Fruit fly (Drosophila melanogaster) whole organism, embryonic: ENCODE measurements around the gene vari.

Experiments
- Asciz ChIP-seq: fragments of 200-800 bp; sonication (Bioruptor generic); optimal IDR thresholded peaks from 2 replicates; lab custom pipeline; 2017; ENCODE audit warnings: missing biosample characterization, mild to moderate bottlenecking, missing genetic modification characterization, missing genetic modification reagents
- BtbVII ChIP-seq: fragments of 200-800 bp; sonication (Bioruptor generic); optimal IDR thresholded peaks from 3 replicates; lab custom pipeline; 2017; ENCODE audit warnings: missing biosample characterization, mild to moderate bottlenecking, missing genetic modification characterization
- CG12219 ChIP-seq: fragments of 200-800 bp; sonication (Bioruptor generic); optimal IDR thresholded peaks from 3 replicates; lab custom pipeline; 2018; ENCODE audit warnings: missing biosample characterization, mild to moderate bottlenecking, missing genetic modification characterization
- CG14050 ChIP-seq: fragments of 200-800 bp; sonication (Bioruptor generic); IDR thresholded peaks from 3 replicates; pipeline ENCODE4 v1.3.6; 2022; ENCODE audit warnings: missing biosample characterization, missing genetic modification characterization
- CG14441 ChIP-seq: fragments of 200-800 bp; sonication (Bioruptor generic); IDR thresholded peaks from 2 replicates; pipeline ENCODE4 v1.3.6; 2022; ENCODE audit warnings: missing biosample characterization, missing genetic modification characterization
- CG15269 ChIP-seq: fragments of 200-800 bp; sonication (Bioruptor generic); optimal IDR thresholded peaks from 2 replicates; lab custom pipeline; 2018; ENCODE audit warnings: missing biosample characterization, mild to moderate bottlenecking, missing genetic modification characterization, moderate library complexity
- CG15514 ChIP-seq: fragments of 200-800 bp; sonication (Bioruptor generic); optimal IDR thresholded peaks from 3 replicates; lab custom pipeline; 2017; ENCODE audit warnings: missing biosample characterization, missing genetic modification characterization, mild to moderate bottlenecking, moderate library complexity, missing genetic modification reagents
- CG1647 ChIP-seq: fragments of 200-800 bp; sonication (Bioruptor generic); optimal IDR thresholded peaks from 3 replicates; lab custom pipeline; 2016; ENCODE audit warnings: missing biosample characterization, missing genetic modification characterization
- CG17802 ChIP-seq: fragments of 200-800 bp; sonication (Bioruptor generic); optimal IDR thresholded peaks from 2 replicates; lab custom pipeline; 2018; ENCODE audit warnings: missing biosample characterization, mild to moderate bottlenecking, missing genetic modification characterization, moderate library complexity
- CG2875 ChIP-seq: fragments of 200-800 bp; sonication (Bioruptor generic); optimal IDR thresholded peaks from 2 replicates; lab custom pipeline; 2017; ENCODE audit warnings: missing biosample characterization, mild to moderate bottlenecking, missing genetic modification characterization, missing genetic modification reagents
- CG3995 ChIP-seq: fragments of 200-800 bp; sonication (Bioruptor generic); optimal IDR thresholded peaks from 3 replicates; lab custom pipeline; 2016; ENCODE audit warnings: missing biosample characterization, missing genetic modification characterization
- CG4360 ChIP-seq: fragments of 200-800 bp; sonication (Bioruptor generic); IDR thresholded peaks from 2 replicates; pipeline ENCODE4 v1.3.6; 2022; ENCODE audit warnings: missing biosample characterization, missing genetic modification characterization
- CG6175 ChIP-seq: fragments of 200-800 bp; sonication (Bioruptor generic); IDR thresholded peaks from 3 replicates; pipeline ENCODE4 v1.3.6; 2022; ENCODE audit warnings: missing biosample characterization, missing genetic modification characterization
- CG6765 ChIP-seq: fragments of 200-800 bp; sonication (Bioruptor generic); optimal IDR thresholded peaks from 3 replicates; lab custom pipeline; 2017; ENCODE audit warnings: missing biosample characterization, mild to moderate bottlenecking, missing genetic modification characterization
- CG7839 ChIP-seq: fragments of 200-800 bp; sonication (Bioruptor generic); optimal IDR thresholded peaks from 3 replicates; lab custom pipeline; 2018; ENCODE audit warnings: missing biosample characterization, mild to moderate bottlenecking, missing genetic modification characterization, moderate library complexity
- CG7928 ChIP-seq: fragments of 200-800 bp; sonication (Bioruptor generic); optimal IDR thresholded peaks from 2 replicates; lab custom pipeline; 2017; ENCODE audit warnings: missing biosample characterization, mild to moderate bottlenecking, missing genetic modification characterization
- CG9609 ChIP-seq: fragments of 200-800 bp; sonication (Bioruptor generic); optimal IDR thresholded peaks from 3 replicates; lab custom pipeline; 2016; ENCODE audit warnings: missing biosample characterization, missing genetic modification characterization
- CG9876 ChIP-seq: fragments of 200-800 bp; sonication (Bioruptor generic); optimal IDR thresholded peaks from 2 replicates; lab custom pipeline; 2016; ENCODE audit warnings: missing biosample characterization, missing genetic modification characterization
- CrebB ChIP-seq: fragments of 200-800 bp; sonication (Bioruptor generic); optimal IDR thresholded peaks from 3 replicates; lab custom pipeline; 2018; ENCODE audit warnings: missing biosample characterization, mild to moderate bottlenecking, missing genetic modification characterization
- D ChIP-seq, 2 experiments: fragments of 200-800 bp in 1 of 2; fragments of >200 bp in 1 of 2; sonication (Bioruptor generic) in 1 of 2; optimal IDR thresholded peaks; 2 replicates in 1 of 2; 3 replicates in 1 of 2; lab custom pipeline; 2017; ENCODE audit warnings: mild to moderate bottlenecking in 1 of 2, missing biosample characterization in 1 of 2, missing genetic modification characterization in 1 of 2, missing genetic modification reagents in 1 of 2
- Dip2 ChIP-seq: fragments of 200-800 bp; sonication (Bioruptor generic); IDR thresholded peaks from 2 replicates; pipeline ENCODE4 v1.3.6; 2022; ENCODE audit warnings: missing biosample characterization, missing genetic modification characterization
- Fer3 ChIP-seq: fragments of 200-800 bp; sonication (Bioruptor generic); optimal IDR thresholded peaks from 2 replicates; lab custom pipeline; 2018; ENCODE audit warnings: missing biosample characterization, mild to moderate bottlenecking, missing genetic modification characterization, moderate library complexity
- Hr3 ChIP-seq: fragments of 200-800 bp; sonication (Bioruptor generic); optimal IDR thresholded peaks from 3 replicates; lab custom pipeline; 2016; ENCODE audit warnings: missing biosample characterization, missing genetic modification characterization
- Meics ChIP-seq: fragments of 200-800 bp; sonication (Bioruptor generic); optimal IDR thresholded peaks from 2 replicates; lab custom pipeline; 2017; ENCODE audit warnings: missing biosample characterization, mild to moderate bottlenecking, missing genetic modification characterization
- Myb ChIP-seq: fragments of 200-800 bp; sonication (Bioruptor generic); optimal IDR thresholded peaks from 2 replicates; lab custom pipeline; 2016; ENCODE audit warnings: missing biosample characterization, missing genetic modification characterization
- Nf-YA ChIP-seq: fragments of 200-800 bp; sonication (Bioruptor generic); IDR thresholded peaks from 2 replicates; pipeline ENCODE4 v1.3.6; 2022; ENCODE audit warnings: missing biosample characterization, missing genetic modification characterization
- Ravus ChIP-seq: fragments of 200-800 bp; sonication (Bioruptor generic); IDR thresholded peaks from 2 replicates; pipeline ENCODE4 v1.3.6; 2022; ENCODE audit warnings: missing biosample characterization, missing genetic modification characterization
- Sox102F ChIP-seq: fragments of 200-800 bp; sonication (Bioruptor generic); optimal IDR thresholded peaks from 2 replicates; lab custom pipeline; 2018; ENCODE audit warnings: missing biosample characterization, mild to moderate bottlenecking, missing genetic modification characterization, moderate library complexity
- Taf1 ChIP-seq: fragments of 200-800 bp; sonication (Bioruptor generic); IDR thresholded peaks from 2 replicates; pipeline ENCODE4 v1.3.6; 2022; ENCODE audit warnings: missing biosample characterization, missing genetic modification characterization
- YL-1 ChIP-seq: fragments of 200-800 bp; sonication (Bioruptor generic); optimal IDR thresholded peaks from 3 replicates; lab custom pipeline; 2017; ENCODE audit warnings: missing biosample characterization, mild to moderate bottlenecking, missing genetic modification characterization
- ab ChIP-seq: fragments of 200-800 bp; sonication (Bioruptor generic); optimal IDR thresholded peaks from 2 replicates; lab custom pipeline; 2016; ENCODE audit warnings: missing biosample characterization, missing genetic modification characterization
- ac ChIP-seq: fragments of 200-800 bp; sonication (Bioruptor generic); optimal IDR thresholded peaks from 3 replicates; lab custom pipeline; 2017; ENCODE audit warnings: missing biosample characterization, mild to moderate bottlenecking, missing genetic modification characterization
- ase ChIP-seq: fragments of 200-800 bp; sonication (Bioruptor generic); IDR thresholded peaks from 3 replicates; pipeline ENCODE4 v1.3.6; 2022; ENCODE audit warnings: missing biosample characterization, missing genetic modification characterization
- ato ChIP-seq: fragments of 200-800 bp; sonication (Bioruptor generic); IDR thresholded peaks from 2 replicates; pipeline ENCODE4 v1.3.6; 2022; ENCODE audit warnings: missing biosample characterization, missing genetic modification characterization; ENCODE audit not compliant: partially characterized antibody
- chinmo ChIP-seq: fragments of 200-800 bp; sonication (Bioruptor generic); IDR thresholded peaks from 4 replicates; pipeline ENCODE4 v1.3.6; 2022; ENCODE audit warnings: missing biosample characterization, missing genetic modification characterization; ENCODE audit not compliant: partially characterized antibody
- croc ChIP-seq: fragments of 200-800 bp; sonication (Bioruptor generic); conservative IDR thresholded peaks from 3 replicates; pipeline ENCODE4 v1.3.6; 2022; ENCODE audit warnings: missing biosample characterization, missing genetic modification characterization
- emc ChIP-seq: fragments of 200-800 bp; sonication (Bioruptor generic); optimal IDR thresholded peaks from 2 replicates; lab custom pipeline; 2016; ENCODE audit warnings: missing biosample characterization, missing genetic modification characterization
- gt ChIP-seq: fragments of 200-800 bp; sonication (Bioruptor generic); IDR thresholded peaks from 2 replicates; pipeline ENCODE4 v1.3.6; 2022; ENCODE audit warnings: missing biosample characterization, missing genetic modification characterization
- ken ChIP-seq: fragments of 200-800 bp; sonication (Bioruptor generic); IDR thresholded peaks from 3 replicates; pipeline ENCODE4 v1.3.6; 2022; ENCODE audit warnings: missing biosample characterization, missing genetic modification characterization
- lov ChIP-seq, 2 experiments: fragments of 200-800 bp in 1 of 2; fragments of >200 bp in 1 of 2; sonication (Bioruptor generic) in 1 of 2; IDR thresholded peaks in 1 of 2; optimal IDR thresholded peaks in 1 of 2; 2 replicates in 1 of 2; 3 replicates in 1 of 2; pipeline versions ENCODE4 v1.3.6 to Lab custom; 2017 to 2022; ENCODE audit warnings: missing biosample characterization in 1 of 2, missing genetic modification characterization in 1 of 2
- mld ChIP-seq: fragments of 200-800 bp; sonication (Bioruptor generic); IDR thresholded peaks from 3 replicates; pipeline ENCODE4 v1.3.6; 2022; ENCODE audit warnings: missing biosample characterization, missing genetic modification characterization; ENCODE audit not compliant: partially characterized antibody
- onecut ChIP-seq: fragments of 200-800 bp; sonication (Bioruptor generic); IDR thresholded peaks from 2 replicates; pipeline ENCODE4 v1.3.6; 2022; ENCODE audit warnings: missing biosample characterization, missing genetic modification characterization
- pan ChIP-seq, 4 experiments: fragments of >200 bp in 3 of 4; fragments of 200-800 bp in 1 of 4; sonication (Bioruptor generic) in 1 of 4; optimal IDR thresholded peaks in 3 of 4; IDR thresholded peaks in 1 of 4; 2 replicates each; pipeline versions ENCODE4 v1.3.6 to Lab custom; 2017 to 2022; ENCODE audit warnings: missing biosample characterization in 2 of 4, missing genetic modification characterization in 2 of 4, mixed read lengths in 1 of 4
- pros ChIP-seq: fragments of 200-800 bp; sonication (Bioruptor generic); optimal IDR thresholded peaks from 3 replicates; lab custom pipeline; 2019; ENCODE audit warnings: missing biosample characterization, mild to moderate bottlenecking, missing genetic modification characterization, moderate library complexity
- twi ChIP-seq: fragments of 200-800 bp; optimal IDR thresholded peaks from 2 replicates; lab custom pipeline; 2019; ENCODE audit warnings: missing biosample characterization, mild to moderate bottlenecking, missing genetic modification characterization, moderate library complexity
- unpg ChIP-seq: fragments of 200-800 bp; sonication (Bioruptor generic); optimal IDR thresholded peaks from 3 replicates; lab custom pipeline; 2018; ENCODE audit warnings: missing biosample characterization, mild to moderate bottlenecking, missing genetic modification characterization, moderate library complexity
- wor ChIP-seq: fragments of 200-800 bp; sonication (Bioruptor generic); IDR thresholded peaks from 2 replicates; pipeline ENCODE4 v1.3.6; 2022; ENCODE audit warnings: missing biosample characterization, missing genetic modification characterization

Gene vari

DNA sequence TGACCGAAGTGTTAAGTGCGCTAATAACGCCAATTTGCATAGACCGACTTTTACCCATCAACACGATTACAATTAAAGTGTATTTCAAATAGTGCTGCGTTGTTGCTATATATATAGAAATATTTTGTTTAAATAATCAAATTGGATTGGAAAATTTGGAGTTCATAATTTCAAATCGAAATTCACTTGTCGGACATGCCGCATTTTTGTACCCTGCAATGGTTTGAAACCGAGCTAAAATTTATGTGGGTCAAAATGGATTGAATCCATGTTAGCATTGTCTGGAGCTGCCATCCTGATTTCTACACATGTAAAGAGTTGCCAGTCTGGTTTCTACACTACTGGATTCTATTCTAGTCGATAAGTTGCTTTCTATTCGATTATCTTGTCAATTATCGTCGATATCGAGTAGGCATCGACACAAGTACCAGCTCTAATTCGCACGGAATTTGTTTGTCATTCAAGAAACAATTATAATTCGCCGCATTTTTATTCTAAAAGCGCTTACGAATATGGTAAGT lies 9.5 kb downstream of the vari start, which contains the start of gene Pomp (continued):
- peak in 1 of 2 experiments; percentile 5 for TF ChIP-seq pan (optimal IDR thresholded peaks at IDR 0.05; lab: Kevin White, UChicago)
- peak in 1 of 2 experiments; percentile 91 for TF ChIP-seq pan (GFP tag; optimal IDR thresholded peaks at IDR 0.05 in 1 of 2, IDR thresholded peaks at IDR 0.05 in 1 of 2)
- peak; percentile 51 for TF ChIP-seq CG9609 (GFP tag; lab: Kevin White, UChicago)
- TF ChIP-seq Sox102F (GFP tag; lab: Kevin White, UChicago): peak; percentile 84
- TF ChIP-seq emc (GFP tag; lab: Kevin White, UChicago): peak; percentile 19
- peak; percentile 86 for TF ChIP-seq Asciz (GFP tag; lab: Kevin White, UChicago)
- peak; percentile 91 for TF ChIP-seq CG14441
- peak; percentile 42 for TF ChIP-seq Myb (GFP tag; lab: Kevin White, UChicago)
- TF ChIP-seq CG6175: peak; percentile 83
- TF ChIP-seq YL-1 (GFP tag; lab: Kevin White, UChicago): peak; percentile 26
- TF ChIP-seq lov (optimal IDR thresholded peaks at IDR 0.05; lab: Kevin White, UChicago): no peak
- peak; percentile 86; the same call in 2 of the 3 replicates for TF ChIP-seq lov (GFP tag; IDR thresholded peaks at IDR 0.05; lab: Robert Waterston, UW)
- TF ChIP-seq ken (GFP tag; lab: Robert Waterston, UW): peak; percentile 85
- no peak for TF ChIP-seq D (optimal IDR thresholded peaks at IDR 0.05; lab: Kevin White, UChicago)
- peak; percentile 73 for TF ChIP-seq D (GFP tag; optimal IDR thresholded peaks at IDR 0.05; lab: Kevin White, UChicago)
- TF ChIP-seq CG15514 (GFP tag; lab: Kevin White, UChicago): peak; percentile 88
- peak; percentile 64 for TF ChIP-seq gt (GFP tag; lab: Robert Waterston, UW)
- TF ChIP-seq ac (GFP tag; lab: Kevin White, UChicago): no peak
- peak; percentile 41 for TF ChIP-seq ab (GFP tag; lab: Kevin White, UChicago)
- TF ChIP-seq Hr3: peak; percentile 99
- peak; percentile 90 for TF ChIP-seq Meics (GFP tag; lab: Kevin White, UChicago)
- peak; percentile 35 for TF ChIP-seq twi (tag; lab: Kevin White, UChicago)
- TF ChIP-seq CG7839 (tag; lab: Kevin White, UChicago): peak; percentile 88
- TF ChIP-seq CG14050 (GFP tag; lab: Robert Waterston, UW): peak; percentile 84
- TF ChIP-seq Ravus (GFP tag; lab: Robert Waterston, UW): peak; percentile 31
- TF ChIP-seq CG1647 (GFP tag; lab: Kevin White, UChicago): peak; percentile 67
- peak; percentile 68 for TF ChIP-seq onecut
- peak; percentile 91 for TF ChIP-seq unpg
- peak; percentile 79 for TF ChIP-seq CG6765 (GFP tag; lab: Kevin White, UChicago)
- TF ChIP-seq mld: no peak
- TF ChIP-seq croc: peak; percentile 59; the same call in 2 of the 3 replicates
- peak; percentile 79 for TF ChIP-seq CG12219 (GFP tag; lab: Kevin White, UChicago)
- TF ChIP-seq CG2875 (GFP tag; lab: Kevin White, UChicago): peak; percentile 80
- 0 out of 4 replicates have a peak, but pooled peaks have one; percentile 53 for TF ChIP-seq chinmo
- TF ChIP-seq wor (GFP tag; lab: Robert Waterston, UW): peak; percentile 60
- peak; percentile 85 for TF ChIP-seq CG15269 (tag; lab: Kevin White, UChicago)
- TF ChIP-seq CG3995 (GFP tag; lab: Kevin White, UChicago): peak; percentile 57
- no peak for TF ChIP-seq pros
- peak; percentile 72 for TF ChIP-seq CG17802
- peak; percentile 37; the same call in 1 of the 2 replicates for TF ChIP-seq ato (GFP tag; lab: Robert Waterston, UW)
- TF ChIP-seq Taf1 (GFP tag; lab: Robert Waterston, UW): peak; percentile 44; the same call in 1 of the 2 replicates
- peak; percentile 78 for TF ChIP-seq BtbVII
- peak; percentile 86 for TF ChIP-seq ase (GFP tag; lab: Robert Waterston, UW)
- TF ChIP-seq Fer3 (tag; lab: Kevin White, UChicago): peak; percentile 89
- TF ChIP-seq CG7928 (GFP tag; lab: Kevin White, UChicago): peak; percentile 41
- TF ChIP-seq CrebB: peak; percentile 69
- peak; percentile 67 for TF ChIP-seq CG4360
- TF ChIP-seq CG9876 (GFP tag; lab: Kevin White, UChicago): no peak
- TF ChIP-seq Nf-YA (GFP tag; lab: Robert Waterston, UW): peak; percentile 84
- TF ChIP-seq Dip2 (GFP tag; lab: Robert Waterston, UW): peak; percentile 37; the same call in 1 of the 2 replicates
